Fruit fly (Drosophila melanogaster): Measurements from ENCODE around the gene CG14683.
A peak's percentile ranks its signal among the peaks of the same experiment; 100 is the strongest.

The CG14683 gene

DNA sequence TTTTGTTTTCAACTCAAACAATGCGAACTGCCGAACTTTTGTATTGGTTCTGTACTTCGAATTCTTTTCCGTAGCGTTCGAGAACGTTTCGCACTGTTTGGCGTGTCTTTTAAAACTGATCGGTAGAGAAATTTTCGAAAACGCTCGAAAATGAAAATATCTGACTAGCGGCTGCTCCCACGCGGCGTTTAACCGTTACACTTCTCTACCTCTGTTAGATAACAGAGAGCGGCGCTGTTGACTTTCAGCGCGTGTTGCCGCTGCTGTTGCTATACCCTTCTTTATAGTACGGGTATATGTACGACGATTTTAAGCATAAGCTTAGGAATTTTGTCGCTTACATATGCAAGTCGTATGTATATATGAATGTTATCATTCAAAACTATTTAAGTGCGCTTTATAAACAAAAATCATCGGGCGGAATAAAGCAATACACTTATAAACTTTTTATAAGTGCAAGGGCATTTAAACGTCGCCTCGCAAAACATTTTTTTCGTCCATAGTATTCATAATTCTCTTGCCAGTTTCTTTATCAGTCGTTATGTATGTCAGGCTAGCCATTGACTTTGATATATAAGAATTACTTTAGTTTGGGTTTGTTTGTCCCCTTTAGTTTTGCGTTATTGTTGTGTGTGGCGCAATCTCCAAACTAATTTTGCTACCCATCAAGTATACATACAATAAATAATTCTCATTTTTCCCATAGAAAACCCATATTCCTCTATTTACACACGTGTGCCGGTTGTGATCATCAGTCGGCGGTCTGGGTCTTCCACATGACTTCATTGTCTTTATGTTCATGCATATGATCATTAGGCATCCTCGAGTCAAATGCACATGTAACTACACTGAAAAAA lies 15.4 kb upstream of the CG14683 start, which contains the start of gene Phyhd1 (continued):
- peak; percentile 86 for TF ChIP-seq Ravus (GFP tag; IDR thresholded peaks at IDR 0.05)
- peak; percentile 58 for TF ChIP-seq stwl (tag; optimal IDR thresholded peaks at IDR 0.05)
- peak; percentile 69 for TF ChIP-seq slou (GFP tag; optimal IDR thresholded peaks at IDR 0.05)
- peak; percentile 83 for TF ChIP-seq ase (GFP tag; IDR thresholded peaks at IDR 0.05)
- TF ChIP-seq CG2202 (tag; optimal IDR thresholded peaks at IDR 0.05): peak; percentile 89
- peak; percentile 55 for TF ChIP-seq Sry-β (GFP tag; optimal IDR thresholded peaks at IDR 0.05)
- peak; percentile 82 for TF ChIP-seq bowl (GFP tag; IDR thresholded peaks at IDR 0.05)
- TF ChIP-seq Lim3 (GFP tag; IDR thresholded peaks at IDR 0.05): peak; percentile 82; the same call in 1 of the 2 replicates
- TF ChIP-seq Gug (GFP tag; IDR thresholded peaks at IDR 0.05): peak; percentile 91
- TF ChIP-seq gem (tag; optimal IDR thresholded peaks at IDR 0.05): peak; percentile 99
- TF ChIP-seq CG9727 (GFP tag; optimal IDR thresholded peaks at IDR 0.05): peak; percentile 94
- peak; percentile 82 for TF ChIP-seq CG4404 (GFP tag; IDR thresholded peaks at IDR 0.05)
- TF ChIP-seq sqz (GFP tag; optimal IDR thresholded peaks at IDR 0.05): peak; percentile 89
- peak; percentile 85 for TF ChIP-seq CG3163 (GFP tag; optimal IDR thresholded peaks at IDR 0.05)
- TF ChIP-seq C15 (GFP tag; IDR thresholded peaks at IDR 0.05): peak; percentile 73; the same call in 1 of the 3 replicates
- TF ChIP-seq CG11696 (GFP tag; IDR thresholded peaks at IDR 0.05): peak; percentile 82
- peak; percentile 85 for TF ChIP-seq CG10147 (GFP tag; optimal IDR thresholded peaks at IDR 0.05)
- peak; percentile 89 for TF ChIP-seq odd (GFP tag; optimal IDR thresholded peaks at IDR 0.05)
- peak; percentile 90 for TF ChIP-seq pum (GFP tag; optimal IDR thresholded peaks at IDR 0.05)
- peak; percentile 96 for TF ChIP-seq pnt (GFP tag; optimal IDR thresholded peaks at IDR 0.05)
- peak; percentile 86 for TF ChIP-seq CG6683 (GFP tag; optimal IDR thresholded peaks at IDR 0.05)
- TF ChIP-seq CG4820 (GFP tag; optimal IDR thresholded peaks at IDR 0.05): peak; percentile 94
- TF ChIP-seq CG4282 (GFP tag; optimal IDR thresholded peaks at IDR 0.05): peak; percentile 86
- peak; percentile 80 for TF ChIP-seq dati (GFP tag; IDR thresholded peaks at IDR 0.05)
- TF ChIP-seq tll (GFP tag; optimal IDR thresholded peaks at IDR 0.05): peak in 1 of 2 experiments; percentile 60
- peak; percentile 90 for TF ChIP-seq Rx (GFP tag; IDR thresholded peaks at IDR 0.05)
- TF ChIP-seq CG2875 (GFP tag; optimal IDR thresholded peaks at IDR 0.05): peak; percentile 94
- TF ChIP-seq Dfd (GFP tag; optimal IDR thresholded peaks at IDR 0.05): no peak
- TF ChIP-seq CG7372 (GFP tag; IDR thresholded peaks at IDR 0.05): peak; percentile 90
- peak; percentile 66 for TF ChIP-seq CG8281 (tag; optimal IDR thresholded peaks at IDR 0.05)
- TF ChIP-seq CG15479 (GFP tag; optimal IDR thresholded peaks at IDR 0.05): no peak

DNA sequence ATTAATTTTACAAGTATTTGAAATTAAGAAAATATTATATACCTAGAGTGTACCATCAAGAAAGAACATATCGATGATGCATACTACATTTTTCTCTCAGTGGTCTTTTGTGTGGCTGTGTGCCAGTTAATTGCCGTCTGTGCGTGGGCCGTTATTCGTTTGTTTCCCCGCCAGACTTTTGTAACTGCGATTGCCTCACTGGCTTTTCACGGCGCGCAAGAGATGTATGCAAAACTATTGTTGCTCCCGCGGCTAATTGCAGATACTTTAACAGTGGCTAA lies 14.8 kb upstream of the CG14683 start:
- TF ChIP-seq CG32532 (GFP tag; IDR thresholded peaks at IDR 0.05) (peak; percentile 80), CG3163 (GFP tag; optimal IDR thresholded peaks at IDR 0.05) (no peak), Pdp1 (GFP tag; optimal IDR thresholded peaks at IDR 0.05) (no peak), CG12155 (GFP tag; optimal IDR thresholded peaks at IDR 0.05) (no peak), CG6272 (GFP tag; IDR thresholded peaks at IDR 0.05) (peak; percentile 32; the same call in 1 of the 2 replicates), CkIIα-i1 (GFP tag; IDR thresholded peaks at IDR 0.05) (no peak), phol (tag; optimal IDR thresholded peaks at IDR 0.05) (peak; percentile 49), CG11456 (GFP tag; IDR thresholded peaks at IDR 0.05) (peak; percentile 75; the same call in 2 of the 3 replicates), MTF-1 (GFP tag; optimal IDR thresholded peaks at IDR 0.05; ENCODE audit: borderline replicate concordance) (peak; percentile 11), kni (GFP tag; optimal IDR thresholded peaks at IDR 0.05) (no peak), CG4282 (GFP tag; optimal IDR thresholded peaks at IDR 0.05) (no peak), Fer2 (tag; optimal IDR thresholded peaks at IDR 0.05) (no peak), CG2202 (tag; optimal IDR thresholded peaks at IDR 0.05) (peak; percentile 22), CG17829 (tag; optimal IDR thresholded peaks at IDR 0.05) (peak; percentile 15), Optix (GFP tag; IDR thresholded peaks at IDR 0.05) (peak; percentile 65; the same call in 1 of the 3 replicates), NfI (GFP tag; optimal IDR thresholded peaks at IDR 0.05) (peak; percentile 25), CG10654 (GFP tag; optimal IDR thresholded peaks at IDR 0.05) (no peak), HLHmδ (GFP tag; optimal IDR thresholded peaks at IDR 0.05) (no peak), CG12104 (GFP tag; optimal IDR thresholded peaks at IDR 0.05) (peak; percentile 46), Sin3A (optimal IDR thresholded peaks at IDR 0.05) (no peak), CG2678 (tag; optimal IDR thresholded peaks at IDR 0.05) (no peak), PHDP (tag; optimal IDR thresholded peaks at IDR 0.05) (peak; percentile 19)

Data from whole organism, embryonic.